Worm (Caenorhabditis elegans) whole organism, L4 larva: ENCODE measurements around the gene F38A5.6.

ENCODE experiments used
- D1046.2 ChIP-seq: fragments of 200-800 bp; sonication (Bioruptor generic); IDR thresholded peaks from 2 replicates; pipeline ENCODE4 v1.3.6; 2022; ENCODE audit warnings: missing genetic modification characterization, missing compliant biosample characterization
- T26A8.4 ChIP-seq: fragments of 200-800 bp; sonication (Bioruptor generic); IDR thresholded peaks from 2 replicates; pipeline ENCODE4 v1.3.6; 2022; ENCODE audit warnings: missing genetic modification characterization, missing compliant biosample characterization
- Y105C5A.15 ChIP-seq: fragments of 200-800 bp; sonication (Bioruptor generic); IDR thresholded peaks from 2 replicates; pipeline ENCODE4 v1.3.6; 2022; ENCODE audit warnings: missing genetic modification characterization, missing compliant biosample characterization
- Y75B8A.6 ChIP-seq: fragments of 200-800 bp; sonication (Bioruptor generic); IDR thresholded peaks from 2 replicates; pipeline ENCODE4 v1.3.6; 2022; ENCODE audit warnings: missing genetic modification reagents, missing genetic modification characterization, missing compliant biosample characterization
- ZK546.5 ChIP-seq, 2 experiments: sonication (generic microtip); optimal IDR thresholded peaks; 2 replicates each; lab custom pipeline; 2017; ENCODE audit warnings: missing biosample characterization in 2 of 2, missing genetic modification characterization in 2 of 2
- aha-1 ChIP-seq: fragments of 150-350 bp; peaks from one replicate; lab custom pipeline; 2014; ENCODE audit warnings: missing biosample characterization, missing genetic modification characterization
- arid-1 ChIP-seq: fragments of 200-800 bp; sonication (Bioruptor generic); conservative IDR thresholded peaks from 2 replicates; pipeline ENCODE4 v1.3.6; 2022; ENCODE audit warnings: missing genetic modification reagents, missing genetic modification characterization, missing compliant biosample characterization
- ceh-28 ChIP-seq: fragments of 150-350 bp; optimal IDR thresholded peaks from 2 replicates; lab custom pipeline; 2014; ENCODE audit warnings: missing biosample characterization, missing genetic modification reagents, missing genetic modification characterization
- ceh-32 ChIP-seq: sonication (generic microtip); optimal IDR thresholded peaks from 2 replicates; lab custom pipeline; 2016; ENCODE audit warnings: mild to moderate bottlenecking, missing genetic modification characterization, missing compliant biosample characterization; ENCODE audit not compliant: poor library complexity
- ceh-44 ChIP-seq: fragments of 200-800 bp; sonication (Bioruptor generic); IDR thresholded peaks from 2 replicates; pipeline ENCODE4 v1.3.6; 2022; ENCODE audit warnings: missing genetic modification reagents, missing genetic modification characterization, missing compliant biosample characterization
- cey-2 ChIP-seq: sonication (generic microtip); optimal IDR thresholded peaks from 3 replicates; lab custom pipeline; 2017; ENCODE audit warnings: missing genetic modification characterization, mild to moderate bottlenecking, missing compliant biosample characterization, antibody characterized with exemption, borderline replicate concordance; ENCODE audit not compliant: insufficient read depth
- daf-16 ChIP-seq, 3 experiments: sonication (generic microtip); optimal IDR thresholded peaks; 2 replicates each; lab custom pipeline; 2016 to 2017; ENCODE audit warnings: missing genetic modification characterization in 3 of 3, missing genetic modification reagents in 3 of 3, mild to moderate bottlenecking in 2 of 3, missing compliant biosample characterization in 2 of 3, missing biosample characterization in 1 of 3, moderate library complexity in 1 of 3
- dmd-6 ChIP-seq: fragments of 200-800 bp; sonication (Bioruptor generic); IDR thresholded peaks from 2 replicates; pipeline ENCODE4 v1.3.6; 2022; ENCODE audit warnings: missing genetic modification reagents, missing genetic modification characterization, missing compliant biosample characterization
- dpl-1 ChIP-seq: fragments of 150-350 bp; optimal IDR thresholded peaks from 2 replicates; lab custom pipeline; 2014; ENCODE audit warnings: missing biosample characterization, missing genetic modification reagents, missing genetic modification characterization
- dve-1 ChIP-seq: sonication (generic microtip); optimal IDR thresholded peaks from 2 replicates; lab custom pipeline; 2017; ENCODE audit warnings: antibody characterized with exemption, mild to moderate bottlenecking, missing genetic modification characterization, missing compliant biosample characterization; ENCODE audit not compliant: insufficient read depth
- egl-27 ChIP-seq: sonication (generic microtip); optimal IDR thresholded peaks from 3 replicates; lab custom pipeline; 2017; ENCODE audit warnings: missing biosample characterization, missing genetic modification reagents, missing genetic modification characterization
- egl-43 ChIP-seq: fragments of 200-800 bp; sonication (Bioruptor generic); IDR thresholded peaks from 2 replicates; pipeline ENCODE4 v1.3.6; 2022; ENCODE audit warnings: missing genetic modification reagents, missing genetic modification characterization, missing compliant biosample characterization
- hif-1 ChIP-seq, 2 experiments: sonication (generic microtip); optimal IDR thresholded peaks; 2 replicates each; lab custom pipeline; 2016 to 2017; ENCODE audit warnings: missing compliant biosample characterization in 2 of 2, missing genetic modification characterization in 2 of 2, missing genetic modification reagents in 2 of 2, missing genotype in 2 of 2, mild to moderate bottlenecking in 1 of 2
- hlh-11 ChIP-seq: fragments of 200-800 bp; sonication (Bioruptor generic); optimal IDR thresholded peaks from 2 replicates; lab custom pipeline; 2018; ENCODE audit warnings: mild to moderate bottlenecking, missing genetic modification characterization, missing compliant biosample characterization
- hlh-30 ChIP-seq: sonication (generic microtip); optimal IDR thresholded peaks from 2 replicates; lab custom pipeline; 2017; ENCODE audit warnings: antibody characterized with exemption, mild to moderate bottlenecking, missing genetic modification characterization, missing compliant biosample characterization; ENCODE audit not compliant: insufficient read depth
- hmg-1.1 ChIP-seq: fragments of 200-800 bp; sonication (Bioruptor generic); IDR thresholded peaks from 2 replicates; pipeline ENCODE4 v1.3.6; 2022; ENCODE audit warnings: missing genetic modification reagents, missing genetic modification characterization, missing compliant biosample characterization
- jun-1 ChIP-seq: fragments of 150-350 bp; optimal IDR thresholded peaks from 2 replicates; lab custom pipeline; 2014; ENCODE audit warnings: missing biosample characterization, missing genetic modification reagents, missing genetic modification characterization
- lim-7 ChIP-seq: fragments of 200-800 bp; sonication (Bioruptor generic); IDR thresholded peaks from 2 replicates; pipeline ENCODE4 v1.3.6; 2022; ENCODE audit warnings: missing genetic modification characterization, missing compliant biosample characterization
- lin-13 ChIP-seq: fragments of 150-350 bp; optimal IDR thresholded peaks from 2 replicates; lab custom pipeline; 2014; ENCODE audit warnings: missing biosample characterization, missing genetic modification reagents, missing genetic modification characterization
- lin-29 ChIP-seq: fragments of 200-800 bp; sonication (Bioruptor generic); IDR thresholded peaks from 2 replicates; pipeline ENCODE4 v1.3.6; 2022; ENCODE audit warnings: missing genetic modification reagents, missing genetic modification characterization, missing compliant biosample characterization
- lin-38 ChIP-seq: fragments of 200-800 bp; sonication (Bioruptor generic); IDR thresholded peaks from 2 replicates; pipeline ENCODE4 v1.3.6; 2022; ENCODE audit warnings: missing genetic modification reagents, missing genetic modification characterization, missing compliant biosample characterization
- lsy-2 ChIP-seq, 2 experiments: fragments of 150-350 bp in 1 of 2; sonication (generic microtip) in 1 of 2; optimal IDR thresholded peaks; 2 replicates each; lab custom pipeline; 2014 to 2017; ENCODE audit warnings: missing biosample characterization in 2 of 2, missing genetic modification characterization in 2 of 2
- mdl-1 ChIP-seq, 2 experiments: fragments of 150-350 bp in 1 of 2; sonication (generic microtip) in 1 of 2; optimal IDR thresholded peaks; 2 replicates each; lab custom pipeline; 2014 to 2017; ENCODE audit warnings: missing biosample characterization in 2 of 2, missing genetic modification characterization in 2 of 2
- mdt-29 ChIP-seq: fragments of 200-800 bp; sonication (Bioruptor generic); IDR thresholded peaks from 2 replicates; pipeline ENCODE4 v1.3.6; 2022; ENCODE audit warnings: missing genetic modification reagents, missing genetic modification characterization, missing compliant biosample characterization
- mep-1 ChIP-seq: fragments of 150-350 bp; sonication (generic microtip); optimal IDR thresholded peaks from 3 replicates; lab custom pipeline; 2014; ENCODE audit warnings: missing biosample characterization, missing genetic modification characterization
- mes-2 ChIP-seq: sonication (generic microtip); optimal IDR thresholded peaks from 2 replicates; lab custom pipeline; 2016; ENCODE audit warnings: missing genotype, mild to moderate bottlenecking, missing genetic modification characterization, missing compliant biosample characterization; ENCODE audit not compliant: poor library complexity, severe bottlenecking
- mxl-3 ChIP-seq: fragments of 200-800 bp; sonication (Bioruptor generic); optimal IDR thresholded peaks from 2 replicates; lab custom pipeline; 2018; ENCODE audit warnings: mild to moderate bottlenecking, missing genetic modification characterization, missing compliant biosample characterization
- nhr-41 ChIP-seq: fragments of 200-800 bp; sonication (Bioruptor generic); IDR thresholded peaks from 2 replicates; pipeline ENCODE4 v1.3.6; 2022; ENCODE audit warnings: missing genetic modification reagents, missing genetic modification characterization, missing compliant biosample characterization
- nhr-48 ChIP-seq: sonication (generic microtip); optimal IDR thresholded peaks from 2 replicates; lab custom pipeline; 2016; ENCODE audit warnings: mild to moderate bottlenecking, missing genetic modification characterization, missing compliant biosample characterization
- nhr-76 ChIP-seq: fragments of 150-350 bp; optimal IDR thresholded peaks from 2 replicates; lab custom pipeline; 2014; ENCODE audit warnings: missing biosample characterization, missing genetic modification characterization
- tag-97 ChIP-seq: fragments of 200-800 bp; sonication (Bioruptor generic); IDR thresholded peaks from 2 replicates; pipeline ENCODE4 v1.3.6; 2022; ENCODE audit warnings: missing genetic modification characterization, missing compliant biosample characterization
- tra-1 ChIP-seq: fragments of 200-800 bp; sonication (Bioruptor generic); IDR thresholded peaks from 2 replicates; pipeline ENCODE4 v1.3.6; 2022; ENCODE audit warnings: missing genetic modification reagents, missing genetic modification characterization, missing compliant biosample characterization
- unc-62 ChIP-seq, 3 experiments: fragments of 150-350 bp in 1 of 3; sonication (generic microtip); optimal IDR thresholded peaks in 2 of 3; peaks in 1 of 3; 1 replicate in 1 of 3; 2 replicates in 2 of 3; lab custom pipeline; 2014 to 2017; ENCODE audit warnings: missing biosample characterization in 3 of 3, missing genetic modification characterization in 3 of 3, missing genetic modification reagents in 3 of 3, missing genotype in 1 of 3

F38A5.6 gene

ce11 chrIV:6556624-6557368, 40.4 kb downstream of the F38A5.6 start, which contains the start of gene try-3 (continued):
- TF ChIP-seq lin-13 (GFP tag; lab: Kevin White, UChicago) = peak; percentile 41
- TF ChIP-seq mdt-29 (GFP tag; lab: Robert Waterston, UW) = peak; percentile 78
- peak; percentile 91; the same call in 1 of the 2 replicates for TF ChIP-seq ceh-44 (GFP tag; lab: Robert Waterston, UW)
- no peak for TF ChIP-seq ceh-28 (tag; lab: Kevin White, UChicago)
- no peak for TF ChIP-seq jun-1
- TF ChIP-seq lin-29 (GFP tag; lab: Robert Waterston, UW) = no peak
- TF ChIP-seq hif-1 (tag; optimal IDR thresholded peaks at IDR 0.05; lab: Kevin White, UChicago) = peak in 1 of 2 experiments; percentile 57
- peak; percentile 49 for TF ChIP-seq dpl-1 (GFP tag; lab: Kevin White, UChicago)
- peak; percentile 80 for TF ChIP-seq arid-1 (GFP tag; lab: Robert Waterston, UW)
- peak; percentile 97 for TF ChIP-seq lim-7 (GFP tag; lab: Robert Waterston, UW)
- TF ChIP-seq egl-43 (GFP tag; lab: Robert Waterston, UW) = no peak
- peak; percentile 82 for TF ChIP-seq tra-1 (GFP tag; lab: Robert Waterston, UW)
- TF ChIP-seq D1046.2 (GFP tag; lab: Robert Waterston, UW) = peak; percentile 81

DNA sequence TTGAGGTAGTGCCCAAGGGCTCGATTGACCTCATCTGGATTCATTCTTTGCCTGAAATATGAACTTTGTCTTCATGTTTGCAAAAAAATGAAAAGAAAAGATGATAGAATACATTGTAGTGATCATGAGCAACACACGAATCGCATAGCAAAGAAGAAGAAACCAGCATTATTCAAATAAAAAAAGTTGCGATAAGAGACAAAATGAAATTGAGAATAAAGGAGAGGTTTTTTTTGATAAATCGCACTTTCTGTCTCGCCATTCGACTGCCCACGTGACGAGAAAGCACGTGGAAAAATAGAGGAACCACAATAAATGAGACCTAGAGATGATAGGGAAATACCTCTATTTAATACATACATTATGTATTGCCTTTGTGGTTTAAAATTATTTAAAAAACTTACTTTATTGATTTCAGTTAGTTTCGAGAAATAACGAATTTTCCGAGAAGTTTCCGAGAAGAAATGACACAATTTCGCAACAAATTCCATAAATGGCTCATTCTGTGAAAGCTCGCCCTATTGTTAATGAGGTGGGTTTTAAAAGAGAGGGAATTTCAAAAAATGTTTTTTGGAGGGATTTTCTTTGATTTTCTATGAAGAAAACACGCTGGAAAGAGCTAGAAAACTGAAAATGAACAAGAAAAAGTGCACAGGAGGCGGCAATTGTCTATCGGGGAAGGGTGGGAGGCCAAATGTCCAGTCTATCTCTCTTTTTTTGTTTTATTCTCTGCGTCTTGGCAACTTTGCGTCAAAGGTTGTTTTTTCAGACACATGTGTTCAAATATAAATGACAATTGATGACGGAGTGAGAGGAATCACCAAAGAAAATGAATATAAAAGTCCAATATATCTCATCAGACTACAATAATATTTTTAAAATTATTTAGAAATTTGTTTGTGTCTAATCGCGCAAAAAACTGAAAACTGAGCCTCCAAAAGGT, 41.5 kb downstream of the F38A5.6 start, which contains the start of gene paqr-1:
Gene paqr-1, minus strand, starts transcription at position 51 of the 943 bp plus-strand sequence.
- peak; percentile 56 for TF ChIP-seq dve-1
- no peak for TF ChIP-seq T26A8.4 (GFP tag; lab: Robert Waterston, UW)
- no peak for TF ChIP-seq nhr-41
- TF ChIP-seq lin-38 (GFP tag; lab: Robert Waterston, UW) = 0 out of 2 replicates have a peak, but pooled peaks have one; percentile 22
- peak in 1 of 2 experiments; percentile 43 for TF ChIP-seq lsy-2 (tag; optimal IDR thresholded peaks at IDR 0.05; lab: Kevin White, UChicago)
- no peak for TF ChIP-seq ZK546.5 (tag; optimal IDR thresholded peaks at IDR 0.05; lab: Kevin White, UChicago)
- peak; percentile 49 for TF ChIP-seq mxl-3 (GFP tag; lab: Kevin White, UChicago)
- peak; percentile 72 for TF ChIP-seq dpl-1 (GFP tag; lab: Kevin White, UChicago)
- TF ChIP-seq cey-2 = peak; percentile 80
- TF ChIP-seq nhr-48 (tag; lab: Kevin White, UChicago) = no peak
- TF ChIP-seq daf-16 (GFP tag; optimal IDR thresholded peaks at IDR 0.05; lab: Kevin White, UChicago) = peak in 1 of 2 experiments; percentile 7
- TF ChIP-seq daf-16 (tag; optimal IDR thresholded peaks at IDR 0.05; lab: Kevin White, UChicago) = peak; percentile 55
- peak; percentile 82 for TF ChIP-seq hlh-30 (tag; lab: Kevin White, UChicago)
- TF ChIP-seq hmg-1.1 (GFP tag; lab: Robert Waterston, UW) = 0 out of 2 replicates have a peak, but pooled peaks have one; percentile 19
- no peak for TF ChIP-seq ceh-32 (tag; lab: Kevin White, UChicago)
- peak in 1 of 2 experiments; percentile 9 for TF ChIP-seq unc-62 (GFP tag; optimal IDR thresholded peaks at IDR 0.05 in 1 of 2; lab: Kevin White, UChicago)
- no peak for TF ChIP-seq unc-62 (tag; optimal IDR thresholded peaks at IDR 0.05; lab: Kevin White, UChicago)
- TF ChIP-seq Y75B8A.6 (GFP tag; lab: Robert Waterston, UW) = no peak
- peak; percentile 56 for TF ChIP-seq aha-1 (tag; lab: Kevin White, UChicago)
- peak; percentile 58 for TF ChIP-seq dmd-6 (GFP tag; lab: Robert Waterston, UW)
- TF ChIP-seq egl-27 = no peak
- TF ChIP-seq mep-1 (tag; lab: Kevin White, UChicago) = peak; percentile 34
- no peak for TF ChIP-seq nhr-76 (tag; lab: Kevin White, UChicago)
- TF ChIP-seq Y105C5A.15 (GFP tag; lab: Robert Waterston, UW) = no peak
- peak in 1 of 2 experiments; percentile 74 for TF ChIP-seq mdl-1 (tag; optimal IDR thresholded peaks at IDR 0.05; lab: Kevin White, UChicago)
- peak; percentile 21 for TF ChIP-seq hlh-11 (tag; lab: Kevin White, UChicago)
- peak; percentile 23 for TF ChIP-seq mes-2 (tag; lab: Kevin White, UChicago)
- TF ChIP-seq tag-97 (GFP tag; lab: Robert Waterston, UW) = no peak
- TF ChIP-seq egl-43 (GFP tag; lab: Robert Waterston, UW) = no peak
